Worm (Caenorhabditis elegans) whole organism, mixed stage, embryonic: ENCODE measurements around the gene npp-26.

Source experiments
- bed-3 ChIP-seq: fragments of 200-800 bp; sonication (Bioruptor generic); optimal IDR thresholded peaks from 3 replicates; lab custom pipeline; 2018; ENCODE audit warnings: mild to moderate bottlenecking, missing genetic modification characterization, moderate library complexity, missing compliant biosample characterization
- blmp-1 ChIP-seq: fragments of 150-350 bp; optimal IDR thresholded peaks from 2 replicates; lab custom pipeline; 2014; ENCODE audit warnings: missing biosample characterization, missing genetic modification characterization
- ceh-43 ChIP-seq: fragments of 200-800 bp; sonication (Bioruptor generic); optimal IDR thresholded peaks from 2 replicates; lab custom pipeline; 2018; ENCODE audit warnings: mild to moderate bottlenecking, missing genetic modification characterization, moderate library complexity, missing compliant biosample characterization
- ceh-83 ChIP-seq: fragments of 200-800 bp; sonication (Bioruptor generic); optimal IDR thresholded peaks from 2 replicates; lab custom pipeline; 2018; ENCODE audit warnings: mild to moderate bottlenecking, missing genetic modification characterization, missing compliant biosample characterization
- ces-1 ChIP-seq: fragments of 150-350 bp; optimal IDR thresholded peaks from 2 replicates; lab custom pipeline; 2014; ENCODE audit warnings: missing biosample characterization, missing genetic modification reagents, missing genetic modification characterization
- elt-1 ChIP-seq: sonication (generic microtip); optimal IDR thresholded peaks from 2 replicates; lab custom pipeline; 2017; ENCODE audit warnings: missing genetic modification characterization, mild to moderate bottlenecking, missing compliant biosample characterization, antibody characterized with exemption, moderate library complexity, borderline replicate concordance; ENCODE audit not compliant: insufficient read depth
- flh-1 ChIP-seq: fragments of 200-800 bp; sonication (Bioruptor generic); optimal IDR thresholded peaks from 2 replicates; lab custom pipeline; 2018; ENCODE audit warnings: mild to moderate bottlenecking, missing genetic modification characterization, moderate library complexity, missing compliant biosample characterization
- ham-2 ChIP-seq: fragments of 200-800 bp; sonication (Bioruptor generic); optimal IDR thresholded peaks from 2 replicates; lab custom pipeline; 2018; ENCODE audit warnings: mild to moderate bottlenecking, missing genetic modification characterization, missing compliant biosample characterization
- hlh-1 ChIP-seq: fragments of 150-350 bp; optimal IDR thresholded peaks from 2 replicates; lab custom pipeline; 2014; ENCODE audit warnings: missing biosample characterization, missing genetic modification reagents, missing genetic modification characterization
- lin-32 ChIP-seq: fragments of 200-800 bp; sonication (Bioruptor generic); optimal IDR thresholded peaks from 2 replicates; lab custom pipeline; 2018; ENCODE audit warnings: mild to moderate bottlenecking, missing genetic modification characterization, missing compliant biosample characterization
- nhr-12 ChIP-seq: fragments of 150-350 bp; optimal IDR thresholded peaks from 2 replicates; lab custom pipeline; 2014; ENCODE audit warnings: missing biosample characterization, missing genetic modification characterization
- nhr-28 ChIP-seq: fragments of 150-350 bp; optimal IDR thresholded peaks from 2 replicates; lab custom pipeline; 2014; ENCODE audit warnings: missing biosample characterization, missing genetic modification characterization
- nhr-76 ChIP-seq: sonication (generic microtip); optimal IDR thresholded peaks from 2 replicates; lab custom pipeline; 2017; ENCODE audit warnings: missing biosample characterization, missing genetic modification characterization
- sem-2 ChIP-seq: fragments of 200-800 bp; sonication (Bioruptor generic); optimal IDR thresholded peaks from 2 replicates; lab custom pipeline; 2018; ENCODE audit warnings: mild to moderate bottlenecking, missing genetic modification characterization, missing compliant biosample characterization
- snpc-4 ChIP-seq: fragments of 150-350 bp; optimal IDR thresholded peaks from 2 replicates; lab custom pipeline; 2014; ENCODE audit warnings: missing biosample characterization, missing genetic modification characterization
- unc-39 ChIP-seq: fragments of 150-350 bp; optimal IDR thresholded peaks from 2 replicates; lab custom pipeline; 2014; ENCODE audit warnings: missing biosample characterization, missing genetic modification characterization
- zip-8 ChIP-seq: fragments of 150-350 bp; optimal IDR thresholded peaks from 2 replicates; lab custom pipeline; 2014; ENCODE audit warnings: missing biosample characterization, missing genetic modification characterization
- ztf-11 ChIP-seq: fragments of 150-350 bp; optimal IDR thresholded peaks from 2 replicates; lab custom pipeline; 2014; ENCODE audit warnings: missing biosample characterization, missing genetic modification characterization

npp-26 gene

ce11 chrIV:4811863-4812262 lies 47.3 kb downstream of the npp-26 start, which contains the start of gene srw-95:
Gene srw-95, plus strand, starts transcription at chrIV:4812075.
- TF ChIP-seq snpc-4 (tag; lab: Kevin White, UChicago) (no peak), flh-1 (GFP tag; lab: Kevin White, UChicago) (no peak), hlh-1 (tag; lab: Kevin White, UChicago) (no peak), nhr-28 (tag; lab: Kevin White, UChicago) (no peak), ceh-83 (GFP tag; lab: Kevin White, UChicago) (no peak), ces-1 (GFP tag; lab: Kevin White, UChicago) (no peak), sem-2 (GFP tag; lab: Kevin White, UChicago) (no peak), blmp-1 (tag; lab: Kevin White, UChicago) (no peak), nhr-76 (tag; lab: Kevin White, UChicago) (no peak), zip-8 (tag; lab: Kevin White, UChicago) (no peak), ham-2 (GFP tag; lab: Kevin White, UChicago) (no peak), unc-39 (tag; lab: Kevin White, UChicago) (no peak), nhr-12 (tag; lab: Kevin White, UChicago) (no peak), bed-3 (GFP tag; lab: Kevin White, UChicago) (no peak), ceh-43 (no peak), ztf-11 (tag; lab: Kevin White, UChicago) (no peak), elt-1 (tag; lab: Kevin White, UChicago) (no peak), lin-32 (no peak)
- TF ChIP-seq, all 35 proteins: peak for 0

- no peak for TF ChIP-seq zip-8 (tag; lab: Kevin White, UChicago)
- TF ChIP-seq bed-3 (GFP tag; lab: Kevin White, UChicago), result no peak
Observed at ce11 chrIV:4814185-4814584, 49.7 kb downstream of the npp-26 start, which contains the start of gene srw-94. Gene srw-94, plus strand, starts transcription at chrIV:4814485.
